Fruit fly (Drosophila melanogaster): ENCODE data around the gene Tsp.

Tsp gene

DNA sequence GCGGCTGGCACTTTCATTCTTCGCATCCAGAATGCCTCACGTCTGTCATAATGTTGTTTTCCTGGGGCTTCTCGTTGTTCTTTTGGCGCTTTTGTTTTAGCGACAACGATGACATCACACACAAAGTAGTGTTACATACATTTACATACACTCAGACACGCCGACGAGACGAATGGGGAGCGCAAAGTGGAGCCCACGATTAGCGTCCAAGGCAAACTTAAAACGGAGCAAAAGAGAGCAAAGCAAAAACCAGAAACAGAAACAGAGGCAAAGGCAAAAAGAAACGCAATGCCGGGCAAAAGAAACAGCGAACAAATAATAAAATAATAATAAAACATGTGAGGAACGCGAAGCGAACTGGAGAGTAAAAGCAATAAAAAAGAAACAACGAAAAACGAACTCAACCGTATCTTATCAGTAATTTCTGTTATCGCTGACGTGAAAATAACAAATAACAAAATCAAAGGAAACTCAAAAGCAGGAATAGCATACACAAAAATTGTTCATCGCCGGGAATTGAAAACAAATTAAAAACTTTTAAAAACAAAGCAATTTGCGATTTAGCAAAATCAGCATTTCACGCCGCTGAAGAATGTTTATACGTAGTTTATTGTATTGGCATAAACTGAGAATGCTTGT lies 64.3 kb downstream of the Tsp start (continued):
- TF ChIP-seq Xbp1 (GFP tag; optimal IDR thresholded peaks at IDR 0.05), result no peak
- TF ChIP-seq sqz (GFP tag; optimal IDR thresholded peaks at IDR 0.05), result no peak
- peak; percentile 42 for TF ChIP-seq cg (GFP tag; optimal IDR thresholded peaks at IDR 0.05)
- no peak; the same call in 1 of the 2 replicates for TF ChIP-seq Bgb (GFP tag; IDR thresholded peaks at IDR 0.05; ENCODE audit: partially characterized antibody)
- TF ChIP-seq CG2120 (GFP tag; optimal IDR thresholded peaks at IDR 0.05), result no peak
- no peak for TF ChIP-seq CG12659 (GFP tag; optimal IDR thresholded peaks at IDR 0.05)
- no peak for TF ChIP-seq Ptx1 (GFP tag; IDR thresholded peaks at IDR 0.05)
- TF ChIP-seq trh (GFP tag; optimal IDR thresholded peaks at IDR 0.05), result no peak
- TF ChIP-seq dimm (GFP tag; IDR thresholded peaks at IDR 0.05), result no peak
- no peak for TF ChIP-seq CG9609 (GFP tag; optimal IDR thresholded peaks at IDR 0.05)
- no peak for TF ChIP-seq emc (GFP tag; optimal IDR thresholded peaks at IDR 0.05)
- no peak for TF ChIP-seq Myb (GFP tag; optimal IDR thresholded peaks at IDR 0.05)
- no peak for TF ChIP-seq CG14014 (GFP tag; IDR thresholded peaks at IDR 0.05)
- no peak for TF ChIP-seq CG42726 (GFP tag; IDR thresholded peaks at IDR 0.05; ENCODE audit: partially characterized antibody)
- no peak; the same call in 1 of the 2 replicates for TF ChIP-seq Adf1 (GFP tag; IDR thresholded peaks at IDR 0.05)
- TF ChIP-seq bcd (GFP tag; optimal IDR thresholded peaks at IDR 0.05), result no peak
- no peak for TF ChIP-seq salm (tag; optimal IDR thresholded peaks at IDR 0.05)
- TF ChIP-seq Bteb2 (GFP tag; optimal IDR thresholded peaks at IDR 0.05), result no peak
- TF ChIP-seq inv (GFP tag; IDR thresholded peaks at IDR 0.05; ENCODE audit: partially characterized antibody), result no peak
- TF ChIP-seq maf-S (GFP tag; optimal IDR thresholded peaks at IDR 0.05), result no peak
- TF ChIP-seq Mes4 (GFP tag; optimal IDR thresholded peaks at IDR 0.05), result no peak
- TF ChIP-seq CG3726 (GFP tag; IDR thresholded peaks at IDR 0.05), result no peak
- TF ChIP-seq CG17829 (tag; optimal IDR thresholded peaks at IDR 0.05), result no peak
- TF ChIP-seq sens (GFP tag), result peak; percentile 15
- peak; percentile 96; the same call in 3 of the 4 replicates for TF ChIP-seq chinmo (GFP tag; IDR thresholded peaks at IDR 0.05; ENCODE audit: partially characterized antibody)
- TF ChIP-seq mirr (GFP tag; optimal IDR thresholded peaks at IDR 0.05), result peak; percentile 8
- TF ChIP-seq CG15011 (GFP tag; optimal IDR thresholded peaks at IDR 0.05), result no peak
- TF ChIP-seq CG18262 (tag; optimal IDR thresholded peaks at IDR 0.05), result no peak
- TF ChIP-seq lilli (GFP tag; optimal IDR thresholded peaks at IDR 0.05), result no peak
- TF ChIP-seq btn (GFP tag; optimal IDR thresholded peaks at IDR 0.05), result no peak
- no peak for TF ChIP-seq dan (GFP tag; IDR thresholded peaks at IDR 0.05)
- peak; percentile 51; the same call in 1 of the 2 replicates for TF ChIP-seq CG13287 (GFP tag; IDR thresholded peaks at IDR 0.05; ENCODE audit: partially characterized antibody)
- TF ChIP-seq bsh (GFP tag; optimal IDR thresholded peaks at IDR 0.05), result no peak
- TF ChIP-seq chn (GFP tag; optimal IDR thresholded peaks at IDR 0.05), result no peak
- peak; percentile 60; the same call in 1 of the 2 replicates for TF ChIP-seq vvl (GFP tag; IDR thresholded peaks at IDR 0.05)
- TF ChIP-seq CG4360 (GFP tag; IDR thresholded peaks at IDR 0.05), result no peak
- TF ChIP-seq pb (GFP tag; optimal IDR thresholded peaks at IDR 0.05), result no peak
- no peak for TF ChIP-seq Lpt (GFP tag; optimal IDR thresholded peaks at IDR 0.05)
- TF ChIP-seq CG32767 (GFP tag; IDR thresholded peaks at IDR 0.05), result no peak; the same call in 1 of the 2 replicates
- TF ChIP-seq pita (GFP tag; optimal IDR thresholded peaks at IDR 0.05), result no peak
- TF ChIP-seq fu2 (GFP tag; optimal IDR thresholded peaks at IDR 0.05), result no peak
- peak; percentile 86 for TF ChIP-seq CG12769 (tag; optimal IDR thresholded peaks at IDR 0.05)
- TF ChIP-seq usp (GFP tag; optimal IDR thresholded peaks at IDR 0.05), result no peak
- peak; percentile 65 for TF ChIP-seq sd (tag; optimal IDR thresholded peaks at IDR 0.05)
- no peak for TF ChIP-seq Side (GFP tag; optimal IDR thresholded peaks at IDR 0.05)
- TF ChIP-seq CG6813 (GFP tag; optimal IDR thresholded peaks at IDR 0.05), result no peak
- no peak for TF ChIP-seq CG34422 (GFP tag; IDR thresholded peaks at IDR 0.05)
- peak; percentile 27 for TF ChIP-seq grn (GFP tag; optimal IDR thresholded peaks at IDR 0.05)
- no peak for TF ChIP-seq CG31224 (GFP tag; IDR thresholded peaks at IDR 0.05)
- TF ChIP-seq gt (GFP tag; IDR thresholded peaks at IDR 0.05), result no peak
- TF ChIP-seq CG7963 (GFP tag; IDR thresholded peaks at IDR 0.05; ENCODE audit: partially characterized antibody), result no peak
